Fruit fly (Drosophila melanogaster): ENCODE measurements around the gene vrs.

DNA sequence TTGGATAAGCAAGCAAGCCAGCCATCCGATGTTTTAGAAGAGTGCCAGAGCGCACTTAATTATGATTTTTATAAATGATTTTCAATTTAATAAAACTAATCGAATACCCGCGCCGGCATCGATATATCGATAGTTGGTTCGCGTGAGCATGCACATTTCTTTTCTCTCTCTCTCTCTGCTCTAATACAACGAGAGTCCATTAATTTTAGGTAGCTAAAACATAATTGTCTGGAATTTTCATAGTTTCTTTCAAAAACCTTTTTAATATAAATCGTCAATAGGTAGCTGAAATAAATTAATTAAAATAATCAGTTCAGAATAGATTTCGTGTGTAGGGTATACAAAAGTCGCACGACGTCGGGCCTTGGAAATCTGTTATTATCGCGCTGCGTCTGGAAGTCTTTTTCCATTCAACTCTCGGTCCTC is 1.4 kb downstream of the vrs start, which contains the start of gene CG18549:
- TF ChIP-seq CG32532 (GFP tag; IDR thresholded peaks at IDR 0.05) (peak; percentile 100), CG12155 (GFP tag; optimal IDR thresholded peaks at IDR 0.05) (peak; percentile 99), cad (GFP tag; optimal IDR thresholded peaks at IDR 0.05) (no peak), CG6272 (GFP tag; IDR thresholded peaks at IDR 0.05) (peak; percentile 99), Awh (GFP tag; IDR thresholded peaks at IDR 0.05) (peak; percentile 100), nom (GFP tag; optimal IDR thresholded peaks at IDR 0.05) (peak; percentile 100), sim (GFP tag; IDR thresholded peaks at IDR 0.05) (peak; percentile 100), Neu2 (GFP tag; optimal IDR thresholded peaks at IDR 0.05; ENCODE audit: borderline replicate concordance) (peak; percentile 91), luna (GFP tag; optimal IDR thresholded peaks at IDR 0.05) (peak; percentile 98), pan (optimal IDR thresholded peaks at IDR 0.05) (no peak), pan (GFP tag; optimal IDR thresholded peaks at IDR 0.05 in 1 of 2, IDR thresholded peaks at IDR 0.05 in 1 of 2) (peak in 1 of 2 experiments; percentile 100)
